Fruit fly (Drosophila melanogaster) whole organism, adult: ENCODE measurements around the gene CG33270.

Experiments used
- CG12768 ChIP-seq: fragments of 200-800 bp; sonication (Bioruptor generic); optimal IDR thresholded peaks from 2 replicates; lab custom pipeline; 2017; ENCODE audit warnings: missing biosample characterization, missing genetic modification characterization, mild to moderate bottlenecking, moderate library complexity, missing genetic modification reagents
- CG5204 ChIP-seq: fragments of 200-800 bp; sonication (Bioruptor generic); optimal IDR thresholded peaks from 2 replicates; lab custom pipeline; 2016; ENCODE audit warnings: missing biosample characterization, missing genetic modification characterization
- Mnt ChIP-seq: fragments of 200-800 bp; sonication (Bioruptor generic); optimal IDR thresholded peaks from 2 replicates; lab custom pipeline; 2016; ENCODE audit warnings: missing biosample characterization, mild to moderate bottlenecking, missing genetic modification characterization
- ovo ChIP-seq: fragments of 200-800 bp; sonication (Bioruptor generic); optimal IDR thresholded peaks from 2 replicates; lab custom pipeline; 2016; ENCODE audit warnings: missing biosample characterization, missing genetic modification characterization

DNA sequence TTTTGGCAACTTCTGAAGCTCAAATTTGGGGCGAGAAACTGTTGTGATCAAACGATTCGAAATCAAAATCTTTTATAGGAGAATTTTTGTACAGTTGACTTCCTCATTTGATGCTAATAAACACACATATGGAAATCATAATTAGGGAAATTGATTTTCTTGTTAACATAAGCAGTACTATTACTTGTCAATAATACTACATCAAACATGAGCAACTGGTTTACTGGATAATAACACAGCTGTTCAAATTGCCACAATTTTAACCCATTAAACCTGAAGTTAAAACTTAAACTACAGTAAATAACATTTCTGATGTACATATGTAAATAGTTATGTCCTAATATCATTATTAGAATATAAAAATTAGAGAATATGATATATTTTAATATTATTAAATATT is 1.5 kb upstream of the CG33270 start, which contains the start of gene CG43390:
- TF ChIP-seq CG12768 = no peak
- no peak for TF ChIP-seq CG5204
- no peak for TF ChIP-seq Mnt (GFP tag; lab: Kevin White, UChicago)
- no peak for TF ChIP-seq ovo (GFP tag; lab: Kevin White, UChicago)
